Fruit fly (Drosophila melanogaster): ENCODE data around the gene Ugt36A1.
A peak's percentile ranks its signal among the peaks of the same experiment; 100 is the strongest.

Gene Ugt36A1

DNA sequence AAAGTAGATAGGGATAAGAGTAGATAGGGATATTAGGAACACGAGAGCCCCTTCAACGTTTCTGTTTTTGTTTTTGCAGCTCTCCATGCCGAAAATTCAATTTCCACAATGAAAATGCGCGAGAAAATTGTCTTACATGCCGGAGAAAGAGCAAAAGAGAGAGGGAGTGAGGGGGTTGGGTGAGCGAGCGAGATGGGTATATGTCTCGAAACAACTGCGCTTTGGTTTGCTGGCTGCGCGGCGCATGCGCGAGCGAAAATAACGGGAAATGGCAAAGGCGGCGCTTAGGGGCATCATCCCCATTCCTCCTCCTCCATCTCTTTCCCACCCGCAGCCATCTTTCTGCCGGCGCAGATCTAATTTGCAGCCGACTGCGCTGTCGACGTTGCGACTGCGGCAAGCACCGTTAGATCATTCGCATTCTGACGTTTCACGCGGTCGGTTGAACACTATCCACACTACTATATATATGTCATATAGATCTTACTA is 43.5 kb downstream of the Ugt36A1 start, which contains the start of gene Drgx (continued):
- peak; percentile 82 for TF ChIP-seq seq (GFP tag; IDR thresholded peaks at IDR 0.05)
- TF ChIP-seq YL-1 (GFP tag; optimal IDR thresholded peaks at IDR 0.05) = no peak
- TF ChIP-seq CG30431 (GFP tag; optimal IDR thresholded peaks at IDR 0.05) = no peak
- no peak for TF ChIP-seq eve (GFP tag; optimal IDR thresholded peaks at IDR 0.05)
- peak; percentile 9 for TF ChIP-seq phol (tag; optimal IDR thresholded peaks at IDR 0.05)
- no peak for TF ChIP-seq Rx (GFP tag; IDR thresholded peaks at IDR 0.05)
- peak; percentile 58; the same call in 1 of the 4 replicates for TF ChIP-seq chinmo (GFP tag; IDR thresholded peaks at IDR 0.05; ENCODE audit: partially characterized antibody)
- TF ChIP-seq mirr (GFP tag; optimal IDR thresholded peaks at IDR 0.05) = no peak
- TF ChIP-seq tll (GFP tag; optimal IDR thresholded peaks at IDR 0.05) = no peak
- no peak for TF ChIP-seq slbo (GFP tag; IDR thresholded peaks at IDR 0.05)
- TF ChIP-seq CG18262 (tag; optimal IDR thresholded peaks at IDR 0.05) = no peak
- TF ChIP-seq gcm2 (GFP tag; optimal IDR thresholded peaks at IDR 0.05) = no peak
- peak; percentile 13; the same call in 1 of the 2 replicates for TF ChIP-seq Bgb (GFP tag; IDR thresholded peaks at IDR 0.05; ENCODE audit: partially characterized antibody)
- TF ChIP-seq usp (GFP tag; optimal IDR thresholded peaks at IDR 0.05) = no peak
- TF ChIP-seq CG7271 (tag; optimal IDR thresholded peaks at IDR 0.05) = no peak
- no peak for TF ChIP-seq CG6272 (GFP tag; IDR thresholded peaks at IDR 0.05)
- TF ChIP-seq CoRest (tag; optimal IDR thresholded peaks at IDR 0.05) = peak; percentile 6
- peak; percentile 87 for TF ChIP-seq CG8478 (optimal IDR thresholded peaks at IDR 0.05)
- TF ChIP-seq hbn (GFP tag; IDR thresholded peaks at IDR 0.05; ENCODE audit: partially characterized antibody) = no peak
- TF ChIP-seq dmrt99B (tag; optimal IDR thresholded peaks at IDR 0.05) = no peak
- TF ChIP-seq CG32767 (GFP tag; IDR thresholded peaks at IDR 0.05) = 0 out of 2 replicates have a peak, but pooled peaks have one; percentile 19
- no peak for TF ChIP-seq CG43689 (GFP tag; IDR thresholded peaks at IDR 0.05)
- TF ChIP-seq CG12104 (GFP tag; optimal IDR thresholded peaks at IDR 0.05) = no peak
- peak; percentile 96 for TF ChIP-seq Adf1 (GFP tag; IDR thresholded peaks at IDR 0.05)
- TF ChIP-seq CG15601 (tag; optimal IDR thresholded peaks at IDR 0.05) = no peak
- TF ChIP-seq Nf-YC (tag; optimal IDR thresholded peaks at IDR 0.05) = peak; percentile 98
- TF ChIP-seq br (optimal IDR thresholded peaks at IDR 0.05) = no peak
- TF ChIP-seq CG9817 (tag; optimal IDR thresholded peaks at IDR 0.05) = no peak
- TF ChIP-seq NC2β (GFP tag; optimal IDR thresholded peaks at IDR 0.05) = no peak
- TF ChIP-seq ttk (GFP tag; IDR thresholded peaks at IDR 0.05) = no peak; the same call in 1 of the 2 replicates
- TF ChIP-seq mam (GFP tag; optimal IDR thresholded peaks at IDR 0.05) = no peak
- TF ChIP-seq CG18011 (GFP tag; optimal IDR thresholded peaks at IDR 0.05) = no peak
- TF ChIP-seq exex (tag; optimal IDR thresholded peaks at IDR 0.05) = no peak
- peak; percentile 35; the same call in 2 of the 3 replicates for TF ChIP-seq CG34224 (GFP tag; IDR thresholded peaks at IDR 0.05; ENCODE audit: partially characterized antibody)
- TF ChIP-seq HLH4C (GFP tag; IDR thresholded peaks at IDR 0.05; ENCODE audit: partially characterized antibody) = no peak
- TF ChIP-seq CG31365 (tag; optimal IDR thresholded peaks at IDR 0.05) = no peak
- TF ChIP-seq CG6791 (GFP tag; IDR thresholded peaks at IDR 0.05; ENCODE audit: partially characterized antibody) = 0 out of 3 replicates have a peak, but pooled peaks have one; percentile 39
- TF ChIP-seq HmgZ (tag; optimal IDR thresholded peaks at IDR 0.05) = no peak
- TF ChIP-seq CG2875 (GFP tag; optimal IDR thresholded peaks at IDR 0.05) = no peak
- no peak for TF ChIP-seq CG13296 (GFP tag; optimal IDR thresholded peaks at IDR 0.05)
- no peak for TF ChIP-seq Mes4 (GFP tag; optimal IDR thresholded peaks at IDR 0.05)
- TF ChIP-seq hth (optimal IDR thresholded peaks at IDR 0.05) = no peak
- TF ChIP-seq Trl (optimal IDR thresholded peaks at IDR 0.05) = peak; percentile 37 to 58
- TF ChIP-seq Trl (GFP tag; optimal IDR thresholded peaks at IDR 0.05) = no peak
- TF ChIP-seq Jarid2 (GFP tag; optimal IDR thresholded peaks at IDR 0.05) = peak; percentile 59
- no peak for TF ChIP-seq CG30020 (tag; optimal IDR thresholded peaks at IDR 0.05)
- peak; percentile 93 for TF ChIP-seq CG1832 (GFP tag; optimal IDR thresholded peaks at IDR 0.05)
- no peak for TF ChIP-seq CG3838 (GFP tag; optimal IDR thresholded peaks at IDR 0.05)
- no peak for TF ChIP-seq CG3065 (GFP tag; optimal IDR thresholded peaks at IDR 0.05)
- no peak for TF ChIP-seq vnd (GFP tag; IDR thresholded peaks at IDR 0.05; ENCODE audit: partially characterized antibody)
- TF ChIP-seq NK7.1 (GFP tag; optimal IDR thresholded peaks at IDR 0.05) = no peak
